Worm (Caenorhabditis elegans) whole organism, midembryonic: ENCODE measurements around the gene rpl-12.

Source experiments
- T22C8.4 ChIP-seq: fragments of 200-800 bp; sonication (Bioruptor generic); IDR thresholded peaks from 2 replicates; pipeline ENCODE4 v1.3.6; 2022; ENCODE audit warnings: missing genetic modification characterization, missing compliant biosample characterization
- cog-1 ChIP-seq: sonication (generic microtip); optimal IDR thresholded peaks from 2 replicates; lab custom pipeline; 2016; ENCODE audit warnings: missing genetic modification characterization, missing compliant biosample characterization
- flt-1 ChIP-seq: fragments of 200-800 bp; sonication (Bioruptor generic); IDR thresholded peaks from 2 replicates; pipeline ENCODE4 v1.3.6; 2022; ENCODE audit warnings: missing genetic modification characterization, missing compliant biosample characterization
- klf-2 ChIP-seq: fragments of 200-800 bp; sonication (Bioruptor generic); conservative IDR thresholded peaks from 2 replicates; pipeline ENCODE4 v1.3.6; 2022; ENCODE audit warnings: missing genetic modification reagents, missing genetic modification characterization, missing compliant biosample characterization
- med-1 ChIP-seq: sonication (generic microtip); optimal IDR thresholded peaks from 2 replicates; lab custom pipeline; 2017; ENCODE audit warnings: missing genetic modification characterization, mild to moderate bottlenecking, missing compliant biosample characterization, antibody characterized with exemption, missing genetic modification reagents; ENCODE audit not compliant: insufficient read depth
- ref-1 ChIP-seq: fragments of 200-800 bp; sonication (Bioruptor generic); conservative IDR thresholded peaks from 2 replicates; pipeline ENCODE4 v1.3.6; 2022; ENCODE audit warnings: missing genetic modification reagents, missing genetic modification characterization, missing compliant biosample characterization
- tab-1 ChIP-seq: fragments of 200-800 bp; sonication (Bioruptor generic); IDR thresholded peaks from 2 replicates; pipeline ENCODE4 v1.3.6; 2022; ENCODE audit warnings: missing genetic modification characterization, missing compliant biosample characterization
- ztf-23 ChIP-seq: fragments of 200-800 bp; sonication (Bioruptor generic); IDR thresholded peaks from 2 replicates; pipeline ENCODE4 v1.3.6; 2022; ENCODE audit warnings: missing genetic modification reagents, missing genetic modification characterization, missing compliant biosample characterization
- ztf-29 ChIP-seq: fragments of 200-800 bp; sonication (Bioruptor generic); IDR thresholded peaks from 2 replicates; pipeline ENCODE4 v1.3.6; 2022; ENCODE audit warnings: missing genetic modification reagents, missing genetic modification characterization, missing compliant biosample characterization

Gene rpl-12

DNA sequence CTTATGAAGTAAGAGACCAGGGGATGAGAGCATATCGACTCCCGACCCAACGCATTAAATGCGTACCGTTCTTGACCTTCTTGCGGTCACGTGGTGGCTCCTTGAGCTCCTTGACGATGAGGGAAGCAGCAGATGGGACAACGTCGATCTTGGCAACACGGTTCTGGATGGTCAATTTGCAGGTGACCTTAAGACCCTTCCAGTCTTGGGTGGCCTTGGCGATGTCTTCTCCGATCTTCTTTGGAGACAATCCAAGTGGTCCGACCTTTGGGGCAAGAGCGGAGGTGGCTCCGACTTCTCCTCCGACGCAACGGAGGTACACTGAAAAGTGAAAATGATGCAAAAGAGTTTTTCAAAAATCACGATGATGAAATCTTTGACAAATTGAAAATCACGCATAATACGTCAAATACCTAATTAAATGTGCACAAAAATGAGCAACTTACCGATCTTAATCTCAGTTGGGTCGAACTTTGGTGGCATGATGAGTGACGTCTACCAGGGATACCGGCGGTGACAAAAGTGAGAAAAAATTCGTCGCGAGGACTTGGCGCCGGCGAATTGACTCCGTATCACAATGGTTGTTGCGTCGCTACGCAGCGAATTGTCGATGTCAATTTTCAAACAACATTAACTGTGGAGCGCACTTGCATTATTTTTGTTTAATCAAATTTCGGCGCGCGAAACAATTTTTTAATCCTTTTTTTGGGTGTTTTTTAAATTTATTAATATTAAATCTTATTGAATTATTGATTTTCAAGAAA lies at the start of gene rpl-12:
TSS of gene rpl-12 (minus strand) at position 574 of the 764 bp plus-strand sequence.
- TF ChIP-seq ref-1 (GFP tag; lab: Robert Waterston, UW) (no peak), T22C8.4 (GFP tag; lab: Robert Waterston, UW) (peak; percentile 58; the same call in 1 of the 2 replicates), klf-2 (GFP tag; lab: Robert Waterston, UW) (0 out of 2 replicates have a peak, but pooled peaks have one; percentile 15), ztf-23 (GFP tag; lab: Robert Waterston, UW) (peak; percentile 89), med-1 (GFP tag; lab: Kevin White, UChicago) (no peak), tab-1 (GFP tag; lab: Robert Waterston, UW) (no peak), cog-1 (tag; lab: Kevin White, UChicago) (peak; percentile 98), flt-1 (GFP tag; lab: Robert Waterston, UW) (peak; percentile 77)

DNA sequence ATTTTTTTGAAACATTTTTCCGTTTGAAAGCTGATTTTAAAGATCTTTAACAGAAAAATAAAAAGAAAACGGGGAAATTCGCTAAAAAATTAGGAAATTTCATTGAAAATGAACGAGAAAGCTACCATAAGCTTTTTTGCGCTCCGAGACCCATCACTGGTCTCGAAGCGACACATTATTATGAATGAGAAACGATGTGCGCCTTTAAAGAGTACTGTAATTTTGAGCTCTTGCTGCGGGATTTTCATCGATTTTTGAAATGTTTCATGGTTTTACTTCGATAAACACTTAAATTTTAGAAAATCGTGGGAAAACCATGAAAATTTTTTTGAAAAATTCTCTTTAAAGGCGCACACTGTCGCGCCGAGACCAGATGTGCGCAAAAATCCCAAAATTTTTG lies 49.8 kb upstream of the rpl-12 start:
- TF ChIP-seq ztf-29 (GFP tag; lab: Robert Waterston, UW) (no peak), T22C8.4 (GFP tag; lab: Robert Waterston, UW) (no peak), ref-1 (GFP tag; lab: Robert Waterston, UW) (no peak), cog-1 (tag; lab: Kevin White, UChicago) (no peak), klf-2 (GFP tag; lab: Robert Waterston, UW) (no peak), flt-1 (GFP tag; lab: Robert Waterston, UW) (no peak), ztf-23 (GFP tag; lab: Robert Waterston, UW) (no peak), tab-1 (GFP tag; lab: Robert Waterston, UW) (no peak), med-1 (GFP tag; lab: Kevin White, UChicago) (no peak)

DNA sequence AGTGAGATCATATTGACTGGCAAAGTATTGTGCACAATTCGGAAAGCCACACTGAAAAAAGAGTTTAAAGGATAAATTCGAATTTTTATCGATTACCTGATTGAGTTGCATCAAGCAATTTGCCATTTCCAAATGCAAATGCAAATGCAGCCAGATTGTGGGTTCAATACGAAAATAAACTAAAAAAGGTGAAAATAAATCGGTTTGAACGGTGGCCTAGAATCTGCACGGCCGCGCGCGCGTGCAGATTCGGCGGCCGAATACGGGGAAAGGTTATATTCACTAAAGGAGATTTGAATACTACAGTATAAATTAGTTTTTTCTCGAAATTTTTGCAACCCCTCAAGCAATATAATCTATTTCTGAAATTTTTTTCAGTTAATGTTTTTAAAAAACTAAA lies 48.9 kb upstream of the rpl-12 start, which contains the start of gene Y67H2A.10:
TSS of gene Y67H2A.10 (minus strand) at position 184 of the 400 bp plus-strand sequence.
- TF ChIP-seq ztf-23 (GFP tag; lab: Robert Waterston, UW): no peak
- TF ChIP-seq med-1 (GFP tag; lab: Kevin White, UChicago): no peak
- no peak for TF ChIP-seq ztf-29 (GFP tag; lab: Robert Waterston, UW)
- no peak for TF ChIP-seq flt-1 (GFP tag; lab: Robert Waterston, UW)
- TF ChIP-seq ref-1 (GFP tag; lab: Robert Waterston, UW): no peak
- TF ChIP-seq T22C8.4 (GFP tag; lab: Robert Waterston, UW): no peak
- no peak for TF ChIP-seq klf-2 (GFP tag; lab: Robert Waterston, UW)
- TF ChIP-seq tab-1 (GFP tag; lab: Robert Waterston, UW): no peak
- no peak for TF ChIP-seq cog-1 (tag; lab: Kevin White, UChicago)

- no peak for TF ChIP-seq ztf-23 (GFP tag; lab: Robert Waterston, UW)
- no peak for TF ChIP-seq flt-1 (GFP tag; lab: Robert Waterston, UW)
- no peak for TF ChIP-seq tab-1 (GFP tag; lab: Robert Waterston, UW)
- no peak for TF ChIP-seq ref-1 (GFP tag; lab: Robert Waterston, UW)
- TF ChIP-seq med-1 (GFP tag; lab: Kevin White, UChicago): no peak
- TF ChIP-seq ztf-29 (GFP tag; lab: Robert Waterston, UW): no peak
- TF ChIP-seq cog-1 (tag; lab: Kevin White, UChicago): no peak
- TF ChIP-seq klf-2 (GFP tag; lab: Robert Waterston, UW): no peak
Observed at ce11 chrIV:13282778-13283177, 42.3 kb upstream of the rpl-12 start, which contains the start of gene cpsf-3. TSS of gene cpsf-3 (minus strand) at chrIV:13282878.

DNA sequence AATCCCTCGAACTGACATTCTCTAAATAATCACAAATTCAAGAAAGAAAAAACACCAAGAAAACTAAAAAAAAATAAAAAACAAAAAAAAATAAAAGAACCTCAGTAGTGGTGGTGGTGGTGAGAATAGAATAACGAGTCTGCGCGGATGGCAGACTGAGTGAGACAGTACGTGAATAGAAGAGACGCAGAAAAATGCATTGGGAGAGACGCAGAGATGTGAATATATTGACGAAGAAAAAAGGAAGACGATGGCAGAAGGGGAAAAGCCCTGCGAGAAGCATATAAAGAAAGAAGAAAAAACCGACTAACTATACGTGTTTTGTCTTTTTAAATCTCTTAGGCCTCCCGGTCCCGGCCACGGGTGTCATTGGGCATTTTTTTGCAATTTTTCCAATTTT lies 32.0 kb upstream of the rpl-12 start, which contains the start of gene unc-26:
TSS of gene unc-26 (minus strand) at position 23 of the 400 bp plus-strand sequence.
- TF ChIP-seq cog-1 (tag; lab: Kevin White, UChicago): no peak
- TF ChIP-seq flt-1 (GFP tag; lab: Robert Waterston, UW): 0 out of 2 replicates have a peak, but pooled peaks have one; percentile 32

DNA sequence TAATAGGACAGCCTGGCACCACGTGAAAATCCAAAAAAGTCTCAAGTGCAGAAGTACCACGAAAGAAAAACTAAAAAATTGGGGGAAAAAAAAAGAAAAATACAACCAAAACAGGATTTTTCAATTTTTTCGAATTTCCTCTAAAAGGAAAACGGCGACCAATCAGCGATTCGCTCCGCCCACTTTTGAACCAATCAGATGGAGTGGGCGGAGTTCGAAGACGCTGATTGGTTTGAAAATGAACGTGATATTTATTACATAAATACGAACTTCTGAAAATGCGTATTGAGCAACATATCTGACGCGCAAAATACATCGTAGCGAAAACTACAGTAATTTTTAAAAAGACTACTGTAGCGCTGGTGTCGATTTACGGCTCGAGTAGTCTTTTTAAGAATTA lies 27.9 kb upstream of the rpl-12 start:
- TF ChIP-seq ref-1 (GFP tag; lab: Robert Waterston, UW) (no peak), ztf-23 (GFP tag; lab: Robert Waterston, UW) (no peak), cog-1 (tag; lab: Kevin White, UChicago) (no peak), T22C8.4 (GFP tag; lab: Robert Waterston, UW) (no peak), med-1 (GFP tag; lab: Kevin White, UChicago) (no peak)

DNA sequence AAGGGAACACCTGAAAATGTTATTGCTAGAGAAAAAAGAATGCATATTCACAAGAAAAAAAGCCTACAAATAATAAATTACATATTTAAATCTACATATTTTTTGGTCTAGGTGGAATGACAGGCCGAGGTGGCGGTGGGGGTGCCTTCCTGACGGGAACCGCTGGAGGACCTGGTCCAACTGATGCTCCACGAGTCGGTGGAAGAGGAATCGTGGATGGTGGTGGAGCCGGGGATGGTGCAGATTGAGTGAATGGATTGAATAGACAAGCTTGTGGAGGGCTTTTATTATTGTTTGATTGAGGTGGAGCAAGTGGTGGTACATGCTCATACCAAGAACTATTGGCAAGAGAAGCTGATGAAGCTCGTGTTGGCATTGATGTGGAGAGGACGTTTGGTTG lies 21.3 kb upstream of the rpl-12 start:
- TF ChIP-seq cog-1 (tag; lab: Kevin White, UChicago): no peak
- no peak for TF ChIP-seq tab-1 (GFP tag; lab: Robert Waterston, UW)
- TF ChIP-seq med-1 (GFP tag; lab: Kevin White, UChicago): no peak
- no peak for TF ChIP-seq klf-2 (GFP tag; lab: Robert Waterston, UW)
- no peak for TF ChIP-seq flt-1 (GFP tag; lab: Robert Waterston, UW)
- no peak for TF ChIP-seq T22C8.4 (GFP tag; lab: Robert Waterston, UW)

DNA sequence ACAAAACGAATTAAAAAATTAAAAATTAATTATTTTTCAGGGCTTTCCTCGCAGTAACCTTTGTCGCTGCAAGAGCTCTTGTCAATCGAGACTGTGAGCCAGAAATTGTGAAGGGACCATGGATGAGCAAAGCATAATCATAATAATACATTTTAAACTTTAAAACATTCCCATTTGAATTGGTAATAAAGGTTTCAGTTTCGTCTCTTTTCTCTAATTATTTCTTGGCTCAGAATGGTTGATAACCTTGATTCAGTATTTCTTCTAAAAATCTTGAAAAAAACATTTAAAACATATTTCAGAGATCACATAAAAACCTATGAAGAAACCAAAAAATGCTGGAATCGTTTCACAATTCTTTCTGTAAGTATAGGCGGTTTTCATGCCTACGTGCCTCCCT lies 18.4 kb upstream of the rpl-12 start, which contains the start of gene JC8.16:
TSS of gene JC8.16 (plus strand) at position 301 of the 400 bp plus-strand sequence.
- TF ChIP-seq ztf-29 (GFP tag; lab: Robert Waterston, UW): no peak
- no peak for TF ChIP-seq klf-2 (GFP tag; lab: Robert Waterston, UW)
- no peak for TF ChIP-seq tab-1 (GFP tag; lab: Robert Waterston, UW)
- no peak for TF ChIP-seq ref-1 (GFP tag; lab: Robert Waterston, UW)
- TF ChIP-seq T22C8.4 (GFP tag; lab: Robert Waterston, UW): no peak
- TF ChIP-seq cog-1 (tag; lab: Kevin White, UChicago): no peak
- TF ChIP-seq med-1 (GFP tag; lab: Kevin White, UChicago): no peak
- no peak for TF ChIP-seq flt-1 (GFP tag; lab: Robert Waterston, UW)
- TF ChIP-seq ztf-23 (GFP tag; lab: Robert Waterston, UW): no peak

ce11 chrIV:13255886-13256285 lies 15.4 kb upstream of the rpl-12 start, which contains the start of gene bus-12:
TSS of gene bus-12 (plus strand) at chrIV:13256186.
- TF ChIP-seq flt-1 (GFP tag; lab: Robert Waterston, UW) (no peak), ztf-23 (GFP tag; lab: Robert Waterston, UW) (no peak)
